Fruit fly (Drosophila melanogaster): ENCODE data around the gene Cyp4s3.
A peak's percentile ranks its signal among the peaks of the same experiment; 100 is the strongest.

Cyp4s3 gene

DNA sequence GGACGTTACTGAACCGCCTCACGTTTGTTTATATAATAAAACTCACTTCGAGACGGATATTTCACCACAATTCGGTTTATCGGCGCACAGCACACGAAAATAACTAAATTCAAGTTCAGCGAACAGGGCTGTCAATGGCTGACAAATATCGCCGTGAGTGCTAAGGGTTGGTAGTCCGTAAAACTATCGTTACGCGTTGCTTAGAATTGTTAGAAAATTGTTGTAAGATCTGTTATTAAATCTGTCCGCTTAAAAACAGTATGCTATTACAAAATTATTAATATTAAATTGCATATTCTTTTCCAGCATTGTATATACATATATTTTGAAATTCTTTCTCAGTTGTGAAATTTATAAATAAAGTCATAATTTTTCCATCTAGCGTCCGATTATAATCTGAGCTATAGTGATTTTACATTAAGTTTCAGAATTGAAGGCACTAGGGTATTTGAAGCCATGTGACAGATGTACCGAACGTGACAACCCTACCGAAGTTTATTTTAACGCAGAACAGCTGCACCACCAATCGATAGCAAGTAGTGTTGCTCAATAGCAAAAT is 31.7 kb downstream of the Cyp4s3 start, which contains the start of gene Cox17 (continued):
- TF ChIP-seq knrl (GFP tag; IDR thresholded peaks at IDR 0.05; ENCODE audit: partially characterized antibody) (peak; percentile 78; the same call in 2 of the 3 replicates), CG2712 (tag; optimal IDR thresholded peaks at IDR 0.05) (peak; percentile 84), CG10209 (GFP tag; optimal IDR thresholded peaks at IDR 0.05) (peak; percentile 86), CG15269 (tag; optimal IDR thresholded peaks at IDR 0.05) (peak; percentile 83), CG10654 (GFP tag; optimal IDR thresholded peaks at IDR 0.05) (peak; percentile 78), Rfx (GFP tag; IDR thresholded peaks at IDR 0.05) (peak; percentile 82), so (GFP tag; IDR thresholded peaks at IDR 0.05) (peak; percentile 32; the same call in 1 of the 3 replicates), cwo (GFP tag; optimal IDR thresholded peaks at IDR 0.05) (peak; percentile 70), CG4328 (GFP tag; optimal IDR thresholded peaks at IDR 0.05) (peak; percentile 81), kah (GFP tag; optimal IDR thresholded peaks at IDR 0.05) (peak; percentile 45), NK7.1 (GFP tag; optimal IDR thresholded peaks at IDR 0.05) (no peak), CG4424 (GFP tag; optimal IDR thresholded peaks at IDR 0.05) (peak; percentile 82), kni (GFP tag; optimal IDR thresholded peaks at IDR 0.05) (peak; percentile 47), mld (GFP tag; IDR thresholded peaks at IDR 0.05; ENCODE audit: partially characterized antibody) (peak; percentile 64; the same call in 1 of the 3 replicates), Scr (GFP tag; IDR thresholded peaks at IDR 0.05; ENCODE audit: partially characterized antibody) (peak; percentile 84), CG18011 (GFP tag; optimal IDR thresholded peaks at IDR 0.05) (peak; percentile 57), sens (GFP tag) (peak; percentile 95), salm (tag; optimal IDR thresholded peaks at IDR 0.05) (peak; percentile 6), lab (GFP tag; optimal IDR thresholded peaks at IDR 0.05) (peak; percentile 82), Atf-2 (GFP tag; optimal IDR thresholded peaks at IDR 0.05) (peak; percentile 68), CG6683 (GFP tag; optimal IDR thresholded peaks at IDR 0.05) (peak; percentile 67), chif (GFP tag; optimal IDR thresholded peaks at IDR 0.05) (peak; percentile 27 to 78), slp2 (GFP tag; optimal IDR thresholded peaks at IDR 0.05) (peak; percentile 38), prd (optimal IDR thresholded peaks at IDR 0.05) (no peak), prd (GFP tag; IDR thresholded peaks at IDR 0.05) (peak; percentile 79), CG33213 (GFP tag; optimal IDR thresholded peaks at IDR 0.05) (peak; percentile 16), CTCF (GFP tag; optimal IDR thresholded peaks at IDR 0.05) (peak; percentile 47), Lhr (GFP tag; optimal IDR thresholded peaks at IDR 0.05) (peak; percentile 47), CG12104 (GFP tag; optimal IDR thresholded peaks at IDR 0.05) (peak; percentile 74), nom (GFP tag; optimal IDR thresholded peaks at IDR 0.05) (peak; percentile 53), CoRest (tag; optimal IDR thresholded peaks at IDR 0.05) (peak; percentile 93), Bgb (GFP tag; IDR thresholded peaks at IDR 0.05; ENCODE audit: partially characterized antibody) (peak; percentile 70), CG17359 (tag; optimal IDR thresholded peaks at IDR 0.05) (peak; percentile 73), danr (GFP tag; IDR thresholded peaks at IDR 0.05) (peak; percentile 33; the same call in 1 of the 2 replicates), CG7987 (GFP tag; optimal IDR thresholded peaks at IDR 0.05) (no peak), NFAT (GFP tag; IDR thresholded peaks at IDR 0.05) (peak; percentile 56), Meics (GFP tag; optimal IDR thresholded peaks at IDR 0.05) (peak; percentile 84), CG1792 (GFP tag; optimal IDR thresholded peaks at IDR 0.05) (peak; percentile 0), fu2 (GFP tag; optimal IDR thresholded peaks at IDR 0.05) (peak; percentile 39), Usf (GFP tag; optimal IDR thresholded peaks at IDR 0.05) (peak; percentile 69), CG4617 (GFP tag; optimal IDR thresholded peaks at IDR 0.05; ENCODE audit: borderline replicate concordance) (peak; percentile 70), sim (GFP tag; IDR thresholded peaks at IDR 0.05) (no peak), trh (GFP tag; optimal IDR thresholded peaks at IDR 0.05) (peak; percentile 73), corto (GFP tag; optimal IDR thresholded peaks at IDR 0.05) (no peak), CG9727 (GFP tag; optimal IDR thresholded peaks at IDR 0.05) (peak; percentile 88), chn (GFP tag; optimal IDR thresholded peaks at IDR 0.05) (peak; percentile 81), gsb (GFP tag; IDR thresholded peaks at IDR 0.05) (no peak), ac (GFP tag; optimal IDR thresholded peaks at IDR 0.05) (no peak), CG15696 (tag; optimal IDR thresholded peaks at IDR 0.05) (peak; percentile 77), tup (GFP tag; optimal IDR thresholded peaks at IDR 0.05) (peak; percentile 23)

All from whole organism, embryonic.